Worm (Caenorhabditis elegans): Measurements from ENCODE around the gene ubl-1.

ce11 chrIII:3037346-3037745, 30.8 kb upstream of the ubl-1 start:
- TF ChIP-seq F52B5.7 (tag; optimal IDR thresholded peaks at IDR 0.05) (no peak), ZK185.1 (tag; optimal IDR thresholded peaks at IDR 0.05; ENCODE audit: poor library complexity, severe bottlenecking) (no peak)
